Fruit fly (Drosophila melanogaster) whole organism, embryonic: ENCODE data around the gene CG13984.

ENCODE experiments used
- Atf3 ChIP-seq: fragments of 200-800 bp; sonication (Bioruptor generic); optimal IDR thresholded peaks from 3 replicates; lab custom pipeline; 2016; ENCODE audit warnings: missing biosample characterization, missing genetic modification characterization
- Awh ChIP-seq: fragments of 200-800 bp; sonication (Bioruptor generic); IDR thresholded peaks from 2 replicates; pipeline ENCODE4, ENCODE4 v1.3.6; 2022; ENCODE audit warnings: missing biosample characterization, missing genetic modification characterization
- Bdp1 ChIP-seq: fragments of 200-800 bp; sonication (Bioruptor generic); optimal IDR thresholded peaks from 3 replicates; lab custom pipeline; 2016; ENCODE audit warnings: missing biosample characterization, missing genetic modification characterization
- CG10209 ChIP-seq: fragments of 200-800 bp; sonication (Bioruptor generic); optimal IDR thresholded peaks from 3 replicates; lab custom pipeline; 2017; ENCODE audit warnings: missing biosample characterization, mild to moderate bottlenecking, missing genetic modification characterization, missing genetic modification reagents
- CG10366 ChIP-seq: fragments of 200-800 bp; sonication (Bioruptor generic); IDR thresholded peaks from 2 replicates; pipeline ENCODE4 v1.3.6; 2022; ENCODE audit warnings: missing biosample characterization, missing genetic modification characterization
- CG11247 ChIP-seq: fragments of 200-800 bp; sonication (Bioruptor generic); IDR thresholded peaks from 2 replicates; pipeline ENCODE4 v1.3.6; 2022; ENCODE audit warnings: missing biosample characterization, missing genetic modification characterization
- CG11695 ChIP-seq: fragments of 200-800 bp; sonication (Bioruptor generic); IDR thresholded peaks from 3 replicates; pipeline ENCODE4 v1.3.6; 2022; ENCODE audit warnings: missing biosample characterization, missing genetic modification characterization
- CG12769 ChIP-seq: fragments of 200-800 bp; sonication (Bioruptor generic); optimal IDR thresholded peaks from 2 replicates; lab custom pipeline; 2019; ENCODE audit warnings: missing biosample characterization, mild to moderate bottlenecking, missing genetic modification characterization, moderate library complexity
- CG18619 ChIP-seq: fragments of 200-800 bp; sonication (Bioruptor generic); optimal IDR thresholded peaks from 3 replicates; lab custom pipeline; 2017; ENCODE audit warnings: missing biosample characterization, mild to moderate bottlenecking, missing genetic modification characterization
- CG2120 ChIP-seq: fragments of 200-800 bp; sonication (Bioruptor generic); optimal IDR thresholded peaks from 3 replicates; lab custom pipeline; 2016; ENCODE audit warnings: missing biosample characterization, missing genetic modification characterization
- CG3065 ChIP-seq: fragments of 200-800 bp; sonication (Bioruptor generic); optimal IDR thresholded peaks from 2 replicates; lab custom pipeline; 2016; ENCODE audit warnings: missing biosample characterization, missing genetic modification characterization
- CG3847 ChIP-seq: fragments of 200-800 bp; sonication (Bioruptor generic); IDR thresholded peaks from 2 replicates; pipeline ENCODE4 v1.3.6; 2022; ENCODE audit warnings: missing biosample characterization, missing genetic modification characterization
- CG43689 ChIP-seq: fragments of 200-800 bp; sonication (Bioruptor generic); IDR thresholded peaks from 2 replicates; pipeline ENCODE4 v1.3.6; 2022; ENCODE audit warnings: missing biosample characterization, missing genetic modification characterization
- CG6272 ChIP-seq: fragments of 200-800 bp; sonication (Bioruptor generic); IDR thresholded peaks from 2 replicates; pipeline ENCODE4 v1.3.6; 2022; ENCODE audit warnings: missing biosample characterization, missing genetic modification characterization
- CG6654 ChIP-seq: fragments of 200-800 bp; sonication (Bioruptor generic); optimal IDR thresholded peaks from 2 replicates; lab custom pipeline; 2017; ENCODE audit warnings: missing biosample characterization, mild to moderate bottlenecking, missing genetic modification characterization
- CG6813 ChIP-seq: fragments of 200-800 bp; sonication (Bioruptor generic); optimal IDR thresholded peaks from 2 replicates; lab custom pipeline; 2017; ENCODE audit warnings: missing biosample characterization, missing genetic modification characterization, mild to moderate bottlenecking, moderate library complexity, missing genetic modification reagents
- CG7372 ChIP-seq: fragments of 200-800 bp; sonication (Bioruptor generic); IDR thresholded peaks from 2 replicates; pipeline ENCODE4 v1.3.6; 2022; ENCODE audit warnings: missing biosample characterization, missing genetic modification characterization
- CG8290 ChIP-seq, 3 experiments: fragments of 200-800 bp; sonication (Bioruptor generic); optimal IDR thresholded peaks; 2 replicates each; lab custom pipeline; 2016 to 2019; ENCODE audit warnings: missing biosample characterization in 3 of 3, missing genetic modification characterization in 3 of 3, mild to moderate bottlenecking in 2 of 3, moderate library complexity in 1 of 3
- CG8388 ChIP-seq: fragments of 200-800 bp; sonication (Bioruptor generic); optimal IDR thresholded peaks from 2 replicates; lab custom pipeline; 2019; ENCODE audit warnings: missing biosample characterization, mild to moderate bottlenecking, missing genetic modification characterization, moderate library complexity
- CG9817 ChIP-seq: fragments of 200-800 bp; sonication (Bioruptor generic); optimal IDR thresholded peaks from 2 replicates; lab custom pipeline; 2018; ENCODE audit warnings: missing biosample characterization, mild to moderate bottlenecking, missing genetic modification characterization, moderate library complexity
- CoRest ChIP-seq: fragments of 200-800 bp; sonication (Bioruptor generic); optimal IDR thresholded peaks from 3 replicates; lab custom pipeline; 2018; ENCODE audit warnings: missing biosample characterization, mild to moderate bottlenecking, missing genetic modification characterization, moderate library complexity
- Deaf1 ChIP-seq: fragments of 200-800 bp; optimal IDR thresholded peaks from 3 replicates; lab custom pipeline; 2019; ENCODE audit warnings: missing biosample characterization, mild to moderate bottlenecking, missing genetic modification characterization, moderate library complexity
- Dip3 ChIP-seq: fragments of 200-800 bp; sonication (Bioruptor generic); optimal IDR thresholded peaks from 3 replicates; lab custom pipeline; 2016; ENCODE audit warnings: missing biosample characterization, missing genetic modification characterization
- Doc3 ChIP-seq: fragments of 200-800 bp; sonication (Bioruptor generic); IDR thresholded peaks from 3 replicates; pipeline ENCODE4 v1.3.6; 2022; ENCODE audit warnings: missing biosample characterization, missing genetic modification characterization; ENCODE audit not compliant: partially characterized antibody
- E2f1 ChIP-seq: fragments of 200-800 bp; sonication (Bioruptor generic); IDR thresholded peaks from 2 replicates; pipeline ENCODE4 v1.3.6; 2022; ENCODE audit warnings: missing biosample characterization, missing genetic modification characterization
- H2.0 ChIP-seq: fragments of 200-800 bp; sonication (Bioruptor generic); IDR thresholded peaks from 2 replicates; pipeline ENCODE4 v1.3.6; 2022; ENCODE audit warnings: missing biosample characterization, missing genetic modification characterization
- Hr51 ChIP-seq, 2 experiments: fragments of 200-800 bp; sonication (Bioruptor generic); optimal IDR thresholded peaks; 2 replicates in 1 of 2; 3 replicates in 1 of 2; lab custom pipeline; 2016 to 2018; ENCODE audit warnings: missing biosample characterization in 2 of 2, missing genetic modification characterization in 2 of 2, mild to moderate bottlenecking in 1 of 2, moderate library complexity in 1 of 2
- Lpt ChIP-seq: fragments of >200 bp; optimal IDR thresholded peaks from 2 replicates; lab custom pipeline; 2018; ENCODE audit warnings: missing biosample characterization, missing genetic modification characterization
- Mes4 ChIP-seq: fragments of 200-800 bp; sonication (Bioruptor generic); optimal IDR thresholded peaks from 2 replicates; lab custom pipeline; 2016; ENCODE audit warnings: missing biosample characterization, missing genetic modification characterization
- NC2β ChIP-seq: fragments of 200-800 bp; sonication (Bioruptor generic); optimal IDR thresholded peaks from 2 replicates; lab custom pipeline; 2016; ENCODE audit warnings: missing biosample characterization, missing genetic modification characterization
- Nf-YC ChIP-seq: fragments of 200-800 bp; optimal IDR thresholded peaks from 3 replicates; lab custom pipeline; 2019; ENCODE audit warnings: missing biosample characterization, mild to moderate bottlenecking, missing genetic modification characterization, moderate library complexity
- Oaz ChIP-seq: fragments of 200-800 bp; sonication (Bioruptor generic); IDR thresholded peaks from 2 replicates; pipeline ENCODE4 v1.3.6; 2022; ENCODE audit warnings: missing biosample characterization, missing genetic modification characterization
- Sox100B ChIP-seq: fragments of 200-800 bp; sonication (Bioruptor generic); optimal IDR thresholded peaks from 3 replicates; lab custom pipeline; 2018; ENCODE audit warnings: missing biosample characterization, mild to moderate bottlenecking, missing genetic modification characterization
- ara ChIP-seq: fragments of 200-800 bp; sonication (Bioruptor generic); IDR thresholded peaks from 2 replicates; pipeline ENCODE4 v1.3.6; 2022; ENCODE audit warnings: missing biosample characterization, missing genetic modification characterization
- bsh ChIP-seq, 2 experiments: fragments of 200-800 bp; sonication (Bioruptor generic); optimal IDR thresholded peaks; 2 replicates each; lab custom pipeline; 2017 to 2018; ENCODE audit warnings: mild to moderate bottlenecking in 2 of 2, missing biosample characterization in 2 of 2, missing genetic modification characterization in 2 of 2, moderate library complexity in 1 of 2
- gcm ChIP-seq: fragments of 200-800 bp; sonication (Bioruptor generic); optimal IDR thresholded peaks from 2 replicates; lab custom pipeline; 2019; ENCODE audit warnings: missing biosample characterization, mild to moderate bottlenecking, missing genetic modification characterization, moderate library complexity
- hb ChIP-seq: fragments of 200-800 bp; sonication (Bioruptor generic); IDR thresholded peaks from 3 replicates; pipeline ENCODE4 v1.3.6; 2022; ENCODE audit warnings: missing biosample characterization, missing genetic modification characterization; ENCODE audit not compliant: partially characterized antibody
- hkb ChIP-seq, 2 experiments: fragments of 200-800 bp in 1 of 2; fragments of >200 bp in 1 of 2; sonication (Bioruptor generic) in 1 of 2; IDR thresholded peaks in 1 of 2; optimal IDR thresholded peaks in 1 of 2; 2 replicates each; pipeline versions ENCODE4 v1.3.6 to Lab custom; 2017 to 2022; ENCODE audit warnings: missing biosample characterization in 1 of 2, missing genetic modification characterization in 1 of 2
- nerfin-1 ChIP-seq: fragments of 200-800 bp; sonication (Bioruptor generic); optimal IDR thresholded peaks from 3 replicates; lab custom pipeline; 2019; ENCODE audit warnings: missing biosample characterization, mild to moderate bottlenecking, missing genetic modification characterization, moderate library complexity
- pb ChIP-seq: fragments of 200-800 bp; sonication (Bioruptor generic); optimal IDR thresholded peaks from 3 replicates; lab custom pipeline; 2016; ENCODE audit warnings: missing biosample characterization, missing genetic modification characterization
- pita ChIP-seq: fragments of 200-800 bp; sonication (Bioruptor generic); optimal IDR thresholded peaks from 2 replicates; lab custom pipeline; 2017; ENCODE audit warnings: missing biosample characterization, mild to moderate bottlenecking, missing genetic modification characterization
- ranshi ChIP-seq: fragments of 200-800 bp; sonication (Bioruptor generic); IDR thresholded peaks from 2 replicates; pipeline ENCODE4 v1.3.6; 2022; ENCODE audit warnings: missing biosample characterization, missing genetic modification characterization
- sd ChIP-seq: fragments of 200-800 bp; sonication (Bioruptor generic); optimal IDR thresholded peaks from 3 replicates; lab custom pipeline; 2018; ENCODE audit warnings: missing biosample characterization, mild to moderate bottlenecking, missing genetic modification characterization, moderate library complexity
- so ChIP-seq: fragments of 200-800 bp; sonication (Bioruptor generic); IDR thresholded peaks from 3 replicates; pipeline ENCODE4 v1.3.6; 2022; ENCODE audit warnings: missing biosample characterization, missing genetic modification characterization
- tgo ChIP-seq: fragments of 200-800 bp; sonication (Bioruptor generic); IDR thresholded peaks from 3 replicates; pipeline ENCODE4 v1.3.6; 2022; ENCODE audit warnings: missing biosample characterization, missing genetic modification characterization
- tll ChIP-seq, 2 experiments: fragments of 200-800 bp in 1 of 2; fragments of >200 bp in 1 of 2; sonication (Bioruptor generic) in 1 of 2; optimal IDR thresholded peaks; 2 replicates each; lab custom pipeline; 2017 to 2019; ENCODE audit warnings: missing biosample characterization in 2 of 2, missing genetic modification characterization in 2 of 2, mild to moderate bottlenecking in 1 of 2, moderate library complexity in 1 of 2
- tna ChIP-seq: fragments of 200-800 bp; sonication (Bioruptor generic); IDR thresholded peaks from 2 replicates; pipeline ENCODE4 v1.3.6; 2022; ENCODE audit warnings: missing biosample characterization, missing genetic modification characterization; ENCODE audit not compliant: partially characterized antibody
- trem ChIP-seq: fragments of 200-800 bp; optimal IDR thresholded peaks from 3 replicates; lab custom pipeline; 2019; ENCODE audit warnings: missing biosample characterization, mild to moderate bottlenecking, missing genetic modification characterization, moderate library complexity
- trh ChIP-seq: fragments of 200-800 bp; sonication (Bioruptor generic); optimal IDR thresholded peaks from 2 replicates; lab custom pipeline; 2016; ENCODE audit warnings: missing biosample characterization, missing genetic modification characterization
- wdn ChIP-seq: fragments of 200-800 bp; sonication (Bioruptor generic); IDR thresholded peaks from 2 replicates; pipeline ENCODE4 v1.3.6; 2022; ENCODE audit warnings: missing biosample characterization, missing genetic modification characterization

Gene CG13984

DNA sequence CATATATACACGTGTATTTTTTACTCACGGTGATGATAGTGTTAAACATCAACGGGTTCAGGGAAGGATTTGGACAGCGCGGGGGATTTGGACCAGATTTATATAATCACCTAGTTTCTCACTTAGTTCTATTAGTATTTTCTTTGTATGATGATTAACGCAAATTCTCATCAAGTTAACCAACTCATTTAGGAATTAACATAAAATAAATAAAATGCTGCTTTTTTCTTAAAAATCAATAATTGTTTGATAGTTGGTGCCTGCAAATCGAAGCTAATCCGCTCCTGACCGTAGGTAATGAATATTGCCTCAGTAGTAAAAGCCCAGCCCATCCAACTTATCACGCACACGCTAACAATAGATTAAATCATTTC lies 43.2 kb downstream of the CG13984 start:
- peak; percentile 79 for TF ChIP-seq Sox100B (GFP tag; lab: Kevin White, UChicago)
- peak; percentile 43 for TF ChIP-seq NC2β (GFP tag; lab: Kevin White, UChicago)
- peak; percentile 81 for TF ChIP-seq CG10366 (GFP tag; lab: Robert Waterston, UW)
- TF ChIP-seq CG6813 (GFP tag; lab: Kevin White, UChicago), result peak; percentile 69
- TF ChIP-seq CG11695, result peak; percentile 87
- TF ChIP-seq pb, result peak; percentile 54
- peak; percentile 48 to 89 for TF ChIP-seq Hr51 (GFP tag; optimal IDR thresholded peaks at IDR 0.05; lab: Kevin White, UChicago)
- TF ChIP-seq CG12769, result peak; percentile 85
- peak; percentile 33 for TF ChIP-seq CG8290 (GFP tag; optimal IDR thresholded peaks at IDR 0.05; lab: Kevin White, UChicago)
- no peak for TF ChIP-seq CG8290 (tag; optimal IDR thresholded peaks at IDR 0.05; lab: Kevin White, UChicago)
- TF ChIP-seq CG10209 (GFP tag; lab: Kevin White, UChicago), result peak; percentile 82
- no peak for TF ChIP-seq hb (GFP tag; lab: Robert Waterston, UW)
- TF ChIP-seq Mes4 (GFP tag; lab: Kevin White, UChicago), result peak; percentile 16
- peak; percentile 88 for TF ChIP-seq tgo (GFP tag; lab: Robert Waterston, UW)
- TF ChIP-seq tna (GFP tag; lab: Robert Waterston, UW), result no peak
- TF ChIP-seq CG18619 (GFP tag; lab: Kevin White, UChicago), result peak; percentile 82
- TF ChIP-seq nerfin-1 (tag; lab: Kevin White, UChicago), result peak; percentile 70
- TF ChIP-seq CG3847 (GFP tag; lab: Robert Waterston, UW), result peak; percentile 92
- peak; percentile 81 for TF ChIP-seq CG11247
- no peak for TF ChIP-seq hkb (optimal IDR thresholded peaks at IDR 0.05; lab: Kevin White, UChicago)
- peak; percentile 71 for TF ChIP-seq hkb (GFP tag; IDR thresholded peaks at IDR 0.05; lab: Robert Waterston, UW)
- TF ChIP-seq Bdp1, result peak; percentile 57
- peak in 1 of 2 experiments; percentile 66 for TF ChIP-seq bsh (GFP tag; optimal IDR thresholded peaks at IDR 0.05; lab: Kevin White, UChicago)
- TF ChIP-seq CoRest (tag; lab: Kevin White, UChicago), result peak; percentile 93
- peak; percentile 75 for TF ChIP-seq sd
- TF ChIP-seq Nf-YC (tag; lab: Kevin White, UChicago), result peak; percentile 76
- peak; percentile 97 for TF ChIP-seq CG2120
- no peak for TF ChIP-seq tll (GFP tag; optimal IDR thresholded peaks at IDR 0.05; lab: Kevin White, UChicago)
- TF ChIP-seq trem (tag; lab: Kevin White, UChicago), result peak; percentile 16
- TF ChIP-seq Awh, result no peak
- TF ChIP-seq pita (GFP tag; lab: Kevin White, UChicago), result no peak
- TF ChIP-seq Oaz, result peak; percentile 70
- TF ChIP-seq so (GFP tag; lab: Robert Waterston, UW), result peak; percentile 79; the same call in 1 of the 3 replicates
- TF ChIP-seq CG43689 (GFP tag; lab: Robert Waterston, UW), result peak; percentile 69
- peak; percentile 17 for TF ChIP-seq gcm (GFP tag; lab: Kevin White, UChicago)
- TF ChIP-seq CG7372 (GFP tag; lab: Robert Waterston, UW), result peak; percentile 89
- TF ChIP-seq CG3065, result peak; percentile 15
- TF ChIP-seq H2.0 (GFP tag; lab: Robert Waterston, UW), result peak; percentile 72
- TF ChIP-seq CG8388, result peak; percentile 39
- peak; percentile 59; the same call in 1 of the 2 replicates for TF ChIP-seq ara (GFP tag; lab: Robert Waterston, UW)
- TF ChIP-seq wdn (GFP tag; lab: Robert Waterston, UW), result peak; percentile 76
- peak; percentile 94 for TF ChIP-seq CG9817
- peak; percentile 85 for TF ChIP-seq Dip3
- peak; percentile 66 for TF ChIP-seq Deaf1
- peak; percentile 60 for TF ChIP-seq CG6654
- peak; percentile 41 for TF ChIP-seq trh (GFP tag; lab: Kevin White, UChicago)
- TF ChIP-seq Doc3 (GFP tag; lab: Robert Waterston, UW), result no peak
- peak; percentile 56 for TF ChIP-seq Atf3
- TF ChIP-seq E2f1 (GFP tag; lab: Robert Waterston, UW), result peak; percentile 85
- TF ChIP-seq CG6272 (GFP tag; lab: Robert Waterston, UW), result peak; percentile 88
- peak; percentile 90 for TF ChIP-seq ranshi (GFP tag; lab: Robert Waterston, UW)
- no peak for TF ChIP-seq Lpt (GFP tag; lab: Kevin White, UChicago)
